Fruit fly (Drosophila melanogaster) whole organism, adult: Measurements from ENCODE around the gene Mipp2.
A peak's percentile ranks its signal among the peaks of the same experiment; 100 is the strongest.

Experiments used
- CG11617 ChIP-seq: fragments of 200-800 bp; sonication (Bioruptor generic); optimal IDR thresholded peaks from 2 replicates; lab custom pipeline; 2017; ENCODE audit warnings: mild to moderate bottlenecking, missing biosample characterization, missing genetic modification reagents, missing genetic modification characterization
- CG12768 ChIP-seq: fragments of 200-800 bp; sonication (Bioruptor generic); optimal IDR thresholded peaks from 2 replicates; lab custom pipeline; 2017; ENCODE audit warnings: missing biosample characterization, missing genetic modification characterization, mild to moderate bottlenecking, moderate library complexity, missing genetic modification reagents
- CG14711 ChIP-seq: fragments of 200-800 bp; sonication (Bioruptor generic); optimal IDR thresholded peaks from 2 replicates; lab custom pipeline; 2018; ENCODE audit warnings: missing biosample characterization, mild to moderate bottlenecking, missing genetic modification characterization, moderate library complexity
- CG1620 ChIP-seq: fragments of 200-800 bp; sonication (Bioruptor generic); optimal IDR thresholded peaks from 2 replicates; lab custom pipeline; 2016; ENCODE audit warnings: missing biosample characterization, missing genetic modification characterization
- CG33017 ChIP-seq: fragments of 200-800 bp; sonication (Bioruptor generic); optimal IDR thresholded peaks from 2 replicates; lab custom pipeline; 2018; ENCODE audit warnings: missing biosample characterization, mild to moderate bottlenecking, missing genetic modification characterization, moderate library complexity
- CG5204 ChIP-seq: fragments of 200-800 bp; sonication (Bioruptor generic); optimal IDR thresholded peaks from 2 replicates; lab custom pipeline; 2016; ENCODE audit warnings: missing biosample characterization, missing genetic modification characterization
- CG7045 ChIP-seq: fragments of 200-800 bp; sonication (Bioruptor generic); optimal IDR thresholded peaks from 2 replicates; lab custom pipeline; 2017; ENCODE audit warnings: missing biosample characterization, mild to moderate bottlenecking, missing genetic modification characterization
- CG7101 ChIP-seq: fragments of 200-800 bp; sonication (Bioruptor generic); optimal IDR thresholded peaks from 2 replicates; lab custom pipeline; 2018; ENCODE audit warnings: missing biosample characterization, mild to moderate bottlenecking, missing genetic modification characterization, moderate library complexity
- Clk ChIP-seq: fragments of 200-800 bp; sonication (Bioruptor generic); optimal IDR thresholded peaks from 2 replicates; lab custom pipeline; 2017; ENCODE audit warnings: missing biosample characterization, missing genetic modification characterization
- Crg-1 ChIP-seq: fragments of 200-800 bp; sonication (Bioruptor generic); optimal IDR thresholded peaks from 2 replicates; lab custom pipeline; 2016; ENCODE audit warnings: missing biosample characterization, missing genetic modification characterization
- Hr96 ChIP-seq: fragments of 200-800 bp; sonication (Bioruptor generic); optimal IDR thresholded peaks from 2 replicates; lab custom pipeline; 2016; ENCODE audit warnings: missing biosample characterization, missing genetic modification characterization
- Mnt ChIP-seq: fragments of 200-800 bp; sonication (Bioruptor generic); optimal IDR thresholded peaks from 2 replicates; lab custom pipeline; 2016; ENCODE audit warnings: missing biosample characterization, mild to moderate bottlenecking, missing genetic modification characterization
- bab1 ChIP-seq: fragments of 200-800 bp; sonication (Bioruptor generic); optimal IDR thresholded peaks from 3 replicates; lab custom pipeline; 2019; ENCODE audit warnings: missing biosample characterization, mild to moderate bottlenecking, missing genetic modification characterization, moderate library complexity
- cic ChIP-seq: fragments of 200-800 bp; sonication (Bioruptor generic); optimal IDR thresholded peaks from 2 replicates; lab custom pipeline; 2017; ENCODE audit warnings: missing biosample characterization, mild to moderate bottlenecking, missing genetic modification characterization, moderate library complexity
- cnc ChIP-seq, 2 experiments: fragments of >200 bp; optimal IDR thresholded peaks; 2 replicates each; lab custom pipeline; 2017
- kay ChIP-seq: fragments of 200-800 bp; sonication (Bioruptor generic); peaks from one replicate; lab custom pipeline; 2016; ENCODE audit warnings: missing biosample characterization, missing genetic modification characterization, borderline replicate concordance
- ovo ChIP-seq: fragments of 200-800 bp; sonication (Bioruptor generic); optimal IDR thresholded peaks from 2 replicates; lab custom pipeline; 2016; ENCODE audit warnings: missing biosample characterization, missing genetic modification characterization
- pad ChIP-seq: fragments of 200-800 bp; sonication (Bioruptor generic); optimal IDR thresholded peaks from 3 replicates; lab custom pipeline; 2017; ENCODE audit warnings: missing biosample characterization, missing genetic modification characterization, mild to moderate bottlenecking, moderate library complexity, missing genetic modification reagents
- tj ChIP-seq: fragments of 200-800 bp; sonication (Bioruptor generic); optimal IDR thresholded peaks from 3 replicates; lab custom pipeline; 2017; ENCODE audit warnings: missing biosample characterization, mild to moderate bottlenecking, missing genetic modification characterization, moderate library complexity
- toe ChIP-seq: fragments of 200-800 bp; sonication (Bioruptor generic); optimal IDR thresholded peaks from 2 replicates; lab custom pipeline; 2016; ENCODE audit warnings: missing biosample characterization, missing genetic modification characterization

Mipp2 gene

DNA sequence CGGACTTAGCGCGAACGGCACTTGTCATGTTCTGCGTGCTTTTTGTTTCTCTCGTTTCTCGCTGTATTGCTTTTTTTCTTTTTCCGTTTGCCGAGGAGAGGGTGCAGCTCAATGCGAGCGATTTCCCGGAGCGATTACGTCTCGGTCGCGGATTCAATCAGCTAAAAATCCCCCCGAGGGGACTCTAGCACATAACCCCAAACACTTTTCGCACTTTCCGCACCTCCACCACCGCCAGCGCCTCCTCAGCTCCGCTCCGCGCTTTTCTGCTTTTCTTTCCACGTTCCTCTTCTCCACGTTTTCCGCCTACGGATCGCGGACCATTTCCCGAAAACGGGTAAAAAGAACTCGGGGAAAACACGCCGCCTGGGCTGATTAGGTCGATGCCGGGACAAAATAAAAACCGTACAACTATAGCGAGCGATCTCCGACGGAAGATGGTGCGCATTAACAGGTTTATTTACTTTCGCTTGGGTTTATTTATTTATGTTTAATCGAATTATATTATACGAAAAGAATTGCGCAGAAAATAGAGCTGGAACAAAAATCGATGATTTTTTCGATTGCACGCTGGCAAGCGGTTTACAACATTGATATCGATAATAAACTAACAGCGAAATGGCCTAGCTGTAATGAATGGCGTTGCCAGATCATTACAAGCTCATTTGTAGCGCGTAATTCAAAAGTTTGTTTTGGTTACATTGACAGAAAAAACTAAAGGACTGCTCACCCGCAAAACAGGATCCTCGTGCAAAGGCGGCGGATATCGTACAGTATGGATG lies 1.4 kb downstream of the Mipp2 start, which contains the start of gene raptor:
TSS of gene raptor (minus strand) at position 523 of the 782 bp plus-strand sequence.
- TF ChIP-seq CG1620 (no peak), cic (GFP tag; lab: Kevin White, UChicago) (no peak), CG14711 (tag; lab: Kevin White, UChicago) (no peak), CG7101 (tag; lab: Kevin White, UChicago) (no peak), CG5204 (GFP tag; lab: Kevin White, UChicago) (no peak), ovo (GFP tag; lab: Kevin White, UChicago) (no peak), CG33017 (tag; lab: Kevin White, UChicago) (no peak), Crg-1 (GFP tag; lab: Kevin White, UChicago) (no peak), Mnt (GFP tag; lab: Kevin White, UChicago) (peak; percentile 44), CG12768 (GFP tag; lab: Kevin White, UChicago) (peak; percentile 3), toe (no peak), CG11617 (no peak), bab1 (GFP tag; lab: Kevin White, UChicago) (peak; percentile 14), pad (GFP tag; lab: Kevin White, UChicago) (no peak), cnc (optimal IDR thresholded peaks at IDR 0.05; lab: Kevin White, UChicago) (no peak), Hr96 (GFP tag; lab: Kevin White, UChicago) (no peak), Clk (GFP tag; lab: Kevin White, UChicago) (no peak), kay (GFP tag; lab: Kevin White, UChicago) (no peak)

DNA sequence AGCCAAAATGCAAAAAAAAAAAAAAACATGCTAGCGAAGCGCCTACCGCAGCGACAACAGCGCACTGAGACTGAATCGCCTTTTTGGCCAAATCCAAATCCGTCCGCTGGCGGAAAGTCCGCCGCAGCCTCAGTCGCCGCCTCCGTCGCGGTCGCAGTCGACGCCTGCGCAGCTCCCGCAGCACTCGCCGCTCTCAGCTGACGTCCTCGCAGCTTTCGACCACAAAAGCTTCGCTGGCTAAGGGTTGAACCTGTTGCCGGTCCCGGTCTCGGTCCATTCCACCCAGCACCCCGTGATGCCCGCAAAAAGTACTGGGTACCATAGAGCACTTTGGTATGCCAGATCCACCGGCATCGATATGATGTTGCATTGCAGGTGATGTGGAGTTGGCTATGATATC lies 10.0 kb downstream of the Mipp2 start, which contains the start of gene CG4660:
TSS of gene CG4660 (minus strand) at position 77 of the 400 bp plus-strand sequence.
- TF ChIP-seq cnc (optimal IDR thresholded peaks at IDR 0.05; lab: Kevin White, UChicago) (no peak), ovo (GFP tag; lab: Kevin White, UChicago) (no peak), CG7101 (tag; lab: Kevin White, UChicago) (no peak), CG12768 (GFP tag; lab: Kevin White, UChicago) (no peak), kay (GFP tag; lab: Kevin White, UChicago) (no peak), Clk (GFP tag; lab: Kevin White, UChicago) (no peak), toe (no peak), tj (GFP tag; lab: Kevin White, UChicago) (no peak), CG33017 (tag; lab: Kevin White, UChicago) (no peak), bab1 (GFP tag; lab: Kevin White, UChicago) (no peak), cic (GFP tag; lab: Kevin White, UChicago) (no peak), CG1620 (no peak), Mnt (GFP tag; lab: Kevin White, UChicago) (no peak)

DNA sequence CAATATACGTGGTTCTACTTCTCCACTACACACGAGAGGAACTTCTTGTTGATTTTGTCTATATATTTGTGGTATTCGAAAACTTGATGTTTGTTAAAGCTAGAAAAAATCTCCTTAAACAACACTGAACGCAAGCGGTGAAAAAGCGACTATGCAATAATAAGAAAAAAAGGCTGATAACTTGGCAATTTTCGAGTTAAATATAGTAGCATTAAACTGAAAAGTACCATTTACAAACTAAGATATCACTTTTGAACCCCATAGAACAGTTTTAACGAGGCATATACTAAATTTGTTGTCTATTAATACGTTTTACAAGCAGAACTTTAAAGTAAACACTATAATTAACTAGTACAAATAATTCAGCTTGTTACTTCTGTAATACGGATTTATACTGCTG lies 13.6 kb downstream of the Mipp2 start, which contains the start of gene CG4666:
TSS of gene CG4666 (minus strand) at position 101 of the 400 bp plus-strand sequence.
- no peak for TF ChIP-seq CG7101 (tag; lab: Kevin White, UChicago)

DNA sequence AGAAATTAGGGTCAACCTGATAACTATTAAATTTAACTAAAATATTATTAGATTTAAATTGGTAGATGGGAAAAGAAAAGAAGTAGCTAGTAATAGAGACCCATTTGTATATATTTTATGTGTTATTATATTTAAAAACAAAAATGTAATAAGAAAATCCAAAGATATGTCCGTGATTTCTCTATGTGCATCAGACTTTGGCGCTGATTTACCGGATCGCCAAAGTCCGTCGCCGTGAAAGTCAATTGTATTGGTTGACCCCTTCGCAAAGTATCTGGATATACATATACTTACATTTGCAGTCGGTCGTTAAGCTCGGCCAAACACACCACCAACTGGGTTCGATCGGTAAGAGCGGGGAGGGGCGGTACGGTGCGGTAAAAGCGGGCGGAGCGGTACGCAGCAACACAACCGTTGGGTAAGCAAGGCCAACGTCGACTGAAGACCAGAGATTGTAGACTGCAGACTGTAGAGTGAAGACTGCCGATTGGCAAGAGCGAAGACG lies 14.2 kb downstream of the Mipp2 start:
- TF ChIP-seq CG1620 (no peak), Mnt (GFP tag; lab: Kevin White, UChicago) (peak; percentile 35), CG12768 (GFP tag; lab: Kevin White, UChicago) (peak; percentile 78), CG33017 (tag; lab: Kevin White, UChicago) (peak; percentile 61), tj (GFP tag; lab: Kevin White, UChicago) (peak; percentile 74), CG11617 (peak; percentile 52), cnc (optimal IDR thresholded peaks at IDR 0.05; lab: Kevin White, UChicago) (no peak), CG7045 (GFP tag; lab: Kevin White, UChicago) (no peak), bab1 (GFP tag; lab: Kevin White, UChicago) (peak; percentile 40), CG5204 (GFP tag; lab: Kevin White, UChicago) (peak; percentile 15), pad (GFP tag; lab: Kevin White, UChicago) (no peak), Crg-1 (GFP tag; lab: Kevin White, UChicago) (no peak), cic (GFP tag; lab: Kevin White, UChicago) (no peak), toe (no peak), CG7101 (tag; lab: Kevin White, UChicago) (peak; percentile 49), CG14711 (tag; lab: Kevin White, UChicago) (no peak), Hr96 (GFP tag; lab: Kevin White, UChicago) (peak; percentile 37), ovo (GFP tag; lab: Kevin White, UChicago) (peak; percentile 39), Clk (GFP tag; lab: Kevin White, UChicago) (no peak), kay (GFP tag; lab: Kevin White, UChicago) (no peak)

DNA sequence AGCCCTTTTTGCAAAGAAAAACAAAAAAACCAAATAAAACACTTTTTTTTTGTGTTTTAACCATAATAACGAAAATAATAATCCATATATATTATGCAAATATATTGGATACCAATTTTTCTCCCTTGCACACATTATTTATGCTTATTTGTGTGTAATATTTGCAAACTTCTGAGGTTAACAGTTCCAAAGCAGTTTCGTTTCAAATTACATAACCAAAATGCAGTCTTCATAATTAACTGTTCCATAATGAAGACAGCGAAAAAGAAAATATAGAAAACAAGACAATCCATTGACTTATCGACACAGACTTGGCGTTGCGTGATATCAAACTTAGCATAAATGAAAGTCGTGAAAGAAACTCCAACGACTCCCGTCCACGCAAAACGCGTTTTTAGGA lies 15.7 kb downstream of the Mipp2 start:
- no peak for TF ChIP-seq CG11617
- peak; percentile 96 for TF ChIP-seq tj (GFP tag; lab: Kevin White, UChicago)

DNA sequence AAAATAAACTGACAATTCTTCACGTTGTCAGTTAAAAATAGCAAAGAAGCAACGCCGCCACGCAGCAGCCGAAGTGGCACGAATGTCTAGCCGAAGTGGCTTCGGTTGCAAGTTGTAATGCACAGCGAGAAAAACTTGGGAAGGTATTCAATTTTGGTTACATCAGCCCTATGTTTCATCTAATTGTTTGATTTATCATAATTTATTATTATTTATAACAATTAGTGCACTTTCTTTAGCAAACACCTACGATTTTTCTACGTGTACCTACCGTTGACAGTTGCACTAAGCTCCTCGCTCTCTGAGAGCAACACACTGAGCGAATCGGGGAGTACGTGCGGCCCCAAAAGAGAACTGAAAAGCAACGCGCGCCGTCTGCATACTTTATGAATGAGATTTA lies 16.4 kb downstream of the Mipp2 start, which contains the start of gene Tsp5D:
TSS of gene Tsp5D (minus strand) at position 13 of the 400 bp plus-strand sequence.
- TF ChIP-seq CG7101 (tag; lab: Kevin White, UChicago): peak; percentile 40
- peak; percentile 55 for TF ChIP-seq CG14711 (tag; lab: Kevin White, UChicago)
- TF ChIP-seq bab1 (GFP tag; lab: Kevin White, UChicago): peak; percentile 44
- no peak for TF ChIP-seq cnc (optimal IDR thresholded peaks at IDR 0.05; lab: Kevin White, UChicago)
